Fruit fly (Drosophila melanogaster): Measurements from ENCODE around the gene CG11755.

CG11755 gene

dm6 chr3R:8668024-8668856 lies 8.5 kb upstream of the CG11755 start (continued):
- TF ChIP-seq kah (GFP tag; optimal IDR thresholded peaks at IDR 0.05): peak; percentile 10
- peak in 1 of 2 experiments; percentile 6 for TF ChIP-seq Eip74EF (GFP tag; optimal IDR thresholded peaks at IDR 0.05)
- peak in 1 of 2 experiments; percentile 22 for TF ChIP-seq Hr51 (GFP tag; optimal IDR thresholded peaks at IDR 0.05)
- TF ChIP-seq Med (GFP tag): peak; percentile 76
- TF ChIP-seq wek (GFP tag; optimal IDR thresholded peaks at IDR 0.05): peak; percentile 9
- TF ChIP-seq CG11560 (tag; IDR thresholded peaks at IDR 0.05): no peak
- peak; percentile 79 for TF ChIP-seq amos (GFP tag; IDR thresholded peaks at IDR 0.05; ENCODE audit: partially characterized antibody)
- no peak for TF ChIP-seq scrt (GFP tag; optimal IDR thresholded peaks at IDR 0.05)
- peak; percentile 72 for TF ChIP-seq CG34376 (GFP tag; optimal IDR thresholded peaks at IDR 0.05)
- no peak for TF ChIP-seq Hand (GFP tag; optimal IDR thresholded peaks at IDR 0.05)
- no peak for TF ChIP-seq HLHmδ (GFP tag; optimal IDR thresholded peaks at IDR 0.05)
- TF ChIP-seq Bgb (GFP tag; IDR thresholded peaks at IDR 0.05; ENCODE audit: partially characterized antibody): peak; percentile 70
- peak; percentile 7; the same call in 1 of the 2 replicates for TF ChIP-seq chm (GFP tag; IDR thresholded peaks at IDR 0.05)
- TF ChIP-seq Sry-β (GFP tag; optimal IDR thresholded peaks at IDR 0.05): no peak
- peak; percentile 93 for TF ChIP-seq abd-A (tag; optimal IDR thresholded peaks at IDR 0.05)
- TF ChIP-seq CG14860 (GFP tag; IDR thresholded peaks at IDR 0.05; ENCODE audit: partially characterized antibody): peak; percentile 52
- TF ChIP-seq Hr78 (GFP tag; optimal IDR thresholded peaks at IDR 0.05): peak in 1 of 2 experiments; percentile 71
- TF ChIP-seq bbx (GFP tag; IDR thresholded peaks at IDR 0.05; ENCODE audit: partially characterized antibody): peak; percentile 88
- peak; percentile 79 for TF ChIP-seq sens (GFP tag)
- no peak for TF ChIP-seq seq (GFP tag; IDR thresholded peaks at IDR 0.05)
- no peak for TF ChIP-seq tio (GFP tag; optimal IDR thresholded peaks at IDR 0.05)
- TF ChIP-seq CG10543 (GFP tag; optimal IDR thresholded peaks at IDR 0.05): peak; percentile 1
- TF ChIP-seq CG12769 (tag; optimal IDR thresholded peaks at IDR 0.05): peak; percentile 2
- TF ChIP-seq HLH4C (GFP tag; IDR thresholded peaks at IDR 0.05; ENCODE audit: partially characterized antibody): peak; percentile 53
- no peak for TF ChIP-seq CG11456 (GFP tag; IDR thresholded peaks at IDR 0.05)
- TF ChIP-seq gcm2 (GFP tag; optimal IDR thresholded peaks at IDR 0.05): no peak
- TF ChIP-seq mam (GFP tag; optimal IDR thresholded peaks at IDR 0.05): no peak
- TF ChIP-seq CG42726 (GFP tag; IDR thresholded peaks at IDR 0.05; ENCODE audit: partially characterized antibody): peak; percentile 94
- TF ChIP-seq MESR4 (GFP tag; optimal IDR thresholded peaks at IDR 0.05): no peak
- TF ChIP-seq Tbp (GFP tag; optimal IDR thresholded peaks at IDR 0.05): no peak
- no peak for TF ChIP-seq fd96Cb (tag; optimal IDR thresholded peaks at IDR 0.05)
- TF ChIP-seq exex (tag; optimal IDR thresholded peaks at IDR 0.05): peak; percentile 93
- TF ChIP-seq CG7963 (GFP tag; IDR thresholded peaks at IDR 0.05; ENCODE audit: partially characterized antibody): peak; percentile 89
- no peak for TF ChIP-seq org-1 (GFP tag; optimal IDR thresholded peaks at IDR 0.05)
- no peak for TF ChIP-seq ranshi (GFP tag; IDR thresholded peaks at IDR 0.05)
- peak; percentile 60; the same call in 1 of the 2 replicates for TF ChIP-seq Scr (GFP tag; IDR thresholded peaks at IDR 0.05; ENCODE audit: partially characterized antibody)
- TF ChIP-seq nerfin-2 (GFP tag; IDR thresholded peaks at IDR 0.05; ENCODE audit: partially characterized antibody): peak; percentile 75
- TF ChIP-seq Pdp1 (GFP tag; optimal IDR thresholded peaks at IDR 0.05): peak in 1 of 2 experiments; percentile 96
- TF ChIP-seq fd3F (GFP tag; optimal IDR thresholded peaks at IDR 0.05): no peak
- TF ChIP-seq mld (GFP tag; IDR thresholded peaks at IDR 0.05; ENCODE audit: partially characterized antibody): peak; percentile 92
- TF ChIP-seq CG16813 (GFP tag; IDR thresholded peaks at IDR 0.05; ENCODE audit: partially characterized antibody): peak; percentile 48
- TF ChIP-seq CG6791 (GFP tag; IDR thresholded peaks at IDR 0.05; ENCODE audit: partially characterized antibody): peak; percentile 95
- no peak for TF ChIP-seq sc (optimal IDR thresholded peaks at IDR 0.05)
- TF ChIP-seq sc (GFP tag; optimal IDR thresholded peaks at IDR 0.05): no peak
- TF ChIP-seq CG12236 (GFP tag; optimal IDR thresholded peaks at IDR 0.05): no peak
- TF ChIP-seq otp (GFP tag; IDR thresholded peaks at IDR 0.05): peak; percentile 30; the same call in 1 of the 3 replicates

All from whole organism, embryonic.